Worm (Caenorhabditis elegans): ENCODE measurements around the gene nos-2.

The nos-2 gene

ce11 chrII:7065391-7065790 is at the start of gene nos-2:
nos-2 (plus strand) TSS chrII:7065618.
- TF ChIP-seq ahr-1 (tag; optimal IDR thresholded peaks at IDR 0.05) = no peak
- no peak for TF ChIP-seq Y22D7AL.16 (tag; optimal IDR thresholded peaks at IDR 0.05)
- no peak for TF ChIP-seq hlh-8 (tag; optimal IDR thresholded peaks at IDR 0.05)
- no peak for TF ChIP-seq nhr-11 (tag; optimal IDR thresholded peaks at IDR 0.05)
- TF ChIP-seq ceh-30 (tag; optimal IDR thresholded peaks at IDR 0.05) = no peak
- no peak for TF ChIP-seq pqm-1 (tag; optimal IDR thresholded peaks at IDR 0.05)
- no peak for TF ChIP-seq pax-1 (tag; optimal IDR thresholded peaks at IDR 0.05)
- no peak for TF ChIP-seq nfya-1 (tag; optimal IDR thresholded peaks at IDR 0.05)
- no peak for TF ChIP-seq fkh-6 (tag; optimal IDR thresholded peaks at IDR 0.05)
- TF ChIP-seq sox-4 (tag; optimal IDR thresholded peaks at IDR 0.05) = no peak

DNA sequence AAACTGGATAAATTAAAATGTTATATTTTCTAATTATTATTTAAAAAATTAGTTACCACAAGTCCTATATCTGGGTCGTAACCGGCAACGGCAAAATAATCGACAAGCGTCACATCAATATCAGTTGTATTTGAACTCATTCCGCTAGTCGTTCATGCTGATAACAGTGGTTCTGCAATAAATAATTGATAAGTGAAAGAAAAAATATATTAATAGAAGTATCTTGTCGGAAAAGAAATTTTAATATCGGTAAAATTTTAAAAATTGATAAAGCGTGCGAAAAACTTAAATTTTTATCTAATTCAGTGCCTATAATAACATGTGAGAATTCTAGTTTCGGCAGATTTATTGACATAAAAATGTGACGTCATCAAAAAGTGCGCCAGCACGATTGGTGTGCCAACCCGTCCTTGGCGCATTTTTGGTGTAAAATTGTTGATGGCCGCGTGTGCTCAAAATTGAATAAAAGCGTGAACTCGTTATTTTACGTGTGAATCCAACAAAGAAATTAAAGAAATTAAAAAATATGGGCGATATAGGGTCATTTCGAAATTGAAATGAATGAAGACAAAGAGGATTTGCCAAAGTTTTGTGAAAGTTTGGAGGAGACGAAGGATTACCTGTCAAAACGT is 42.9 kb upstream of the nos-2 start, which contains the start of the genes lst-6 and lst-5:
lst-6 (minus strand) TSS at position 140 of the 632 bp plus-strand sequence.
lst-5 (plus strand) TSS at position 544 of the 632 bp plus-strand sequence.
- TF ChIP-seq K09A11.1 (tag; optimal IDR thresholded peaks at IDR 0.05; ENCODE audit: insufficient read depth) = no peak
- peak; percentile 23 for TF ChIP-seq dve-1 (tag; optimal IDR thresholded peaks at IDR 0.05)
- TF ChIP-seq hlh-13 (GFP tag; optimal IDR thresholded peaks at IDR 0.05) = no peak
- TF ChIP-seq sox-2 (GFP tag; IDR thresholded peaks at IDR 0.05) = no peak
- TF ChIP-seq ets-4 (tag; optimal IDR thresholded peaks at IDR 0.05) = peak; percentile 11
- no peak for TF ChIP-seq hlh-6 (tag; optimal IDR thresholded peaks at IDR 0.05)
- TF ChIP-seq madf-2 (tag; optimal IDR thresholded peaks at IDR 0.05) = no peak
- TF ChIP-seq elt-2 (tag; optimal IDR thresholded peaks at IDR 0.05) = peak; percentile 86
- no peak for TF ChIP-seq ceh-2 (tag; optimal IDR thresholded peaks at IDR 0.05)
- no peak for TF ChIP-seq unc-3 (GFP tag; conservative IDR thresholded peaks at IDR 0.05)
- TF ChIP-seq unc-3 (tag; optimal IDR thresholded peaks at IDR 0.05) = no peak
- TF ChIP-seq hlh-30 (tag; optimal IDR thresholded peaks at IDR 0.05; ENCODE audit: insufficient read depth) = peak; percentile 41
- TF ChIP-seq dmd-4 (tag; optimal IDR thresholded peaks at IDR 0.05; ENCODE audit: borderline replicate concordance) = no peak
- no peak for TF ChIP-seq C08G9.2 (tag; optimal IDR thresholded peaks at IDR 0.05)
- TF ChIP-seq mec-3 (tag; optimal IDR thresholded peaks at IDR 0.05; ENCODE audit: borderline replicate concordance) = no peak
- peak; percentile 72 for TF ChIP-seq unc-42 (tag; optimal IDR thresholded peaks at IDR 0.05)
- TF ChIP-seq tbx-2 (tag; optimal IDR thresholded peaks at IDR 0.05) = peak; percentile 58
- no peak for TF ChIP-seq odd-2 (tag; optimal IDR thresholded peaks at IDR 0.05)
- TF ChIP-seq ceh-48 (tag; optimal IDR thresholded peaks at IDR 0.05) = peak; percentile 24
- no peak for TF ChIP-seq ceh-34 (tag; optimal IDR thresholded peaks at IDR 0.05)
- TF ChIP-seq nfya-1 (tag; optimal IDR thresholded peaks at IDR 0.05) = peak; percentile 45
- no peak for TF ChIP-seq T23F11.4 (GFP tag; optimal IDR thresholded peaks at IDR 0.05)
- TF ChIP-seq sox-4 (tag; optimal IDR thresholded peaks at IDR 0.05) = no peak
- no peak for TF ChIP-seq ama-1 (optimal IDR thresholded peaks at IDR 0.05)
- TF ChIP-seq ceh-14 (tag; optimal IDR thresholded peaks at IDR 0.05) = no peak

ce11 chrII:7024897-7025852 is 40.2 kb upstream of the nos-2 start, which contains the start of gene znf-598:
znf-598 (plus strand) TSS chrII:7025802.
- TF ChIP-seq nfya-1 (tag; optimal IDR thresholded peaks at IDR 0.05) = peak; percentile 10
- no peak for TF ChIP-seq K09A11.1 (tag; optimal IDR thresholded peaks at IDR 0.05; ENCODE audit: insufficient read depth)
- no peak for TF ChIP-seq unc-3 (GFP tag; conservative IDR thresholded peaks at IDR 0.05)
- peak; percentile 16 for TF ChIP-seq unc-3 (tag; optimal IDR thresholded peaks at IDR 0.05)
- TF ChIP-seq ceh-24 (tag; optimal IDR thresholded peaks at IDR 0.05) = no peak
- TF ChIP-seq ama-1 (optimal IDR thresholded peaks at IDR 0.05) = no peak
- no peak for TF ChIP-seq gmeb-2 (tag; optimal IDR thresholded peaks at IDR 0.05)
